Worm (Caenorhabditis elegans): ENCODE measurements around the gene K02E2.11.

K02E2.11 gene

ce11 chrV:20418768-20419167 lies 35.7 kb downstream of the K02E2.11 start:
- TF ChIP-seq efl-1 (optimal IDR thresholded peaks at IDR 0.05) (peak; percentile 30 to 36), efl-1 (GFP tag; optimal IDR thresholded peaks at IDR 0.05 in 1 of 2) (peak; percentile 4 to 94), nhr-28 (tag; optimal IDR thresholded peaks at IDR 0.05) (no peak), zip-4 (GFP tag; optimal IDR thresholded peaks at IDR 0.05) (peak; percentile 14), nhr-71 (tag; optimal IDR thresholded peaks at IDR 0.05) (peak; percentile 91), ztf-4 (tag; optimal IDR thresholded peaks at IDR 0.05) (peak; percentile 62), lin-35 (GFP tag; optimal IDR thresholded peaks at IDR 0.05) (peak in 1 of 2 experiments; percentile 83), ceh-88 (GFP tag; IDR thresholded peaks at IDR 0.05) (peak; percentile 26; the same call in 1 of the 2 replicates), nhr-84 (tag; optimal IDR thresholded peaks at IDR 0.05) (no peak), lin-13 (GFP tag; optimal IDR thresholded peaks at IDR 0.05) (peak; percentile 40), ama-1 (optimal IDR thresholded peaks at IDR 0.05) (peak; percentile 76), hpl-2 (GFP tag; optimal IDR thresholded peaks at IDR 0.05) (no peak), xbp-1 (tag; optimal IDR thresholded peaks at IDR 0.05) (peak; percentile 38), unc-30 (tag; optimal IDR thresholded peaks at IDR 0.05) (no peak), nhr-12 (tag; optimal IDR thresholded peaks at IDR 0.05) (no peak), unc-130 (tag; optimal IDR thresholded peaks at IDR 0.05) (peak; percentile 93), efl-3 (GFP tag; optimal IDR thresholded peaks at IDR 0.05) (no peak), egl-13 (tag; optimal IDR thresholded peaks at IDR 0.05) (no peak), unc-98 (GFP tag; IDR thresholded peaks at IDR 0.05) (no peak), unc-62 (GFP tag; optimal IDR thresholded peaks at IDR 0.05) (no peak), mef-2 (tag; optimal IDR thresholded peaks at IDR 0.05) (no peak), fkh-8 (tag; optimal IDR thresholded peaks at IDR 0.05) (no peak), unc-86 (tag; optimal IDR thresholded peaks at IDR 0.05) (no peak), lin-14 (GFP tag; optimal IDR thresholded peaks at IDR 0.05) (peak; percentile 90), tbx-2 (tag; optimal IDR thresholded peaks at IDR 0.05) (peak; percentile 62), vab-15 (tag; optimal IDR thresholded peaks at IDR 0.05) (peak; percentile 42), C04F5.9 (tag; optimal IDR thresholded peaks at IDR 0.05) (peak; percentile 18), sup-37 (GFP tag; optimal IDR thresholded peaks at IDR 0.05) (no peak), irx-1 (tag; optimal IDR thresholded peaks at IDR 0.05) (peak; percentile 55), fkh-10 (GFP tag; optimal IDR thresholded peaks at IDR 0.05) (no peak), lsy-2 (tag; optimal IDR thresholded peaks at IDR 0.05) (peak; percentile 41 to 57), mdl-1 (tag; optimal IDR thresholded peaks at IDR 0.05) (peak in 1 of 2 experiments; percentile 98), C16A3.4 (tag; optimal IDR thresholded peaks at IDR 0.05) (peak; percentile 72), snu-23 (GFP tag; optimal IDR thresholded peaks at IDR 0.05) (peak; percentile 71), ces-1 (GFP tag; optimal IDR thresholded peaks at IDR 0.05) (no peak), blmp-1 (tag; optimal IDR thresholded peaks at IDR 0.05) (peak; percentile 38), pag-3 (tag; optimal IDR thresholded peaks at IDR 0.05; ENCODE audit: borderline replicate concordance, insufficient read depth) (no peak), nhr-19 (GFP tag; conservative IDR thresholded peaks at IDR 0.05) (peak; percentile 80), rnt-1 (tag; optimal IDR thresholded peaks at IDR 0.05) (peak; percentile 47), mep-1 (tag; optimal IDR thresholded peaks at IDR 0.05) (peak; percentile 61), egl-27 (tag; optimal IDR thresholded peaks at IDR 0.05) (no peak), dpl-1 (GFP tag; optimal IDR thresholded peaks at IDR 0.05) (peak in 2 of 3 experiments; percentile 50 to 52), aha-1 (tag; optimal IDR thresholded peaks at IDR 0.05) (no peak), fos-1 (tag; optimal IDR thresholded peaks at IDR 0.05) (peak; percentile 6), sptf-1 (tag; optimal IDR thresholded peaks at IDR 0.05) (no peak), nhr-85 (tag) (peak; percentile 71), nhr-11 (tag; optimal IDR thresholded peaks at IDR 0.05) (peak; percentile 34), nhr-77 (tag; optimal IDR thresholded peaks at IDR 0.05) (no peak), swsn-7 (tag; optimal IDR thresholded peaks at IDR 0.05) (peak; percentile 38), tlp-1 (tag; optimal IDR thresholded peaks at IDR 0.05) (no peak), alr-1 (tag; optimal IDR thresholded peaks at IDR 0.05; ENCODE audit: borderline replicate concordance) (no peak), jun-1 (tag; optimal IDR thresholded peaks at IDR 0.05) (peak; percentile 72), nhr-20 (tag; optimal IDR thresholded peaks at IDR 0.05) (peak; percentile 85), nhr-47 (tag; optimal IDR thresholded peaks at IDR 0.05) (peak; percentile 57)
